Fruit fly (Drosophila melanogaster): ENCODE data around the gene CG32266.

DNA sequence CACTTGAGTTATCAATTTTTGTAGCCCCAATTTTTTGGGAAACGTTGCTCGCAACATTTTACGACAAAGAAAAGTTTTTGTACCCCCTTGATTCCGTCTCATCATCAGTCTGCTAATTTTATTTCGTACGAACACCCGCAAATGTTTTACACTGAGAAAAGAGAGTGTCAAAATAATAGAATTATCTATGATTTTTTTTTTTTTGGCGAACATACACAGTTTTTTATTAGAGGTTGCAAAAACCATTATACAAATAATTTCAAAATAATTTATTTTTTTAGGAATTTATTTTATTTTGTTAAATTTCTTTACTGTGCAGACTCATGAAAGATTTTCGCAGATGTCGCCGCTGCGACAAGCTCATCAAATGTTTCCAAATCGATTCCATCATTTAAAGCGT lies 7.9 kb downstream of the CG32266 start:
- TF ChIP-seq sqz (GFP tag; optimal IDR thresholded peaks at IDR 0.05) (no peak), CG6854 (GFP tag; optimal IDR thresholded peaks at IDR 0.05) (no peak), lola (GFP tag; optimal IDR thresholded peaks at IDR 0.05) (no peak), wek (GFP tag; optimal IDR thresholded peaks at IDR 0.05) (no peak), ken (GFP tag; IDR thresholded peaks at IDR 0.05) (no peak), CG43689 (GFP tag; IDR thresholded peaks at IDR 0.05) (no peak), gfzf (GFP tag; optimal IDR thresholded peaks at IDR 0.05) (no peak), sim (GFP tag; IDR thresholded peaks at IDR 0.05) (no peak), CG18262 (tag; optimal IDR thresholded peaks at IDR 0.05) (no peak), Opbp (GFP tag; IDR thresholded peaks at IDR 0.05; ENCODE audit: partially characterized antibody) (no peak), shn (GFP tag; optimal IDR thresholded peaks at IDR 0.05) (no peak), HHEX (GFP tag; optimal IDR thresholded peaks at IDR 0.05) (no peak), az2 (GFP tag; optimal IDR thresholded peaks at IDR 0.05) (no peak)

All from whole organism, embryonic.